Fruit fly (Drosophila melanogaster) whole organism, embryonic: ENCODE measurements around the gene CG43339.
A peak's percentile ranks its signal among the peaks of the same experiment; 100 is the strongest.

Source experiments
- Awh ChIP-seq: fragments of 200-800 bp; sonication (Bioruptor generic); IDR thresholded peaks from 2 replicates; pipeline ENCODE4, ENCODE4 v1.3.6; 2022; ENCODE audit warnings: missing biosample characterization, missing genetic modification characterization
- Bdp1 ChIP-seq: fragments of 200-800 bp; sonication (Bioruptor generic); optimal IDR thresholded peaks from 3 replicates; lab custom pipeline; 2016; ENCODE audit warnings: missing biosample characterization, missing genetic modification characterization
- BtbVII ChIP-seq: fragments of 200-800 bp; sonication (Bioruptor generic); optimal IDR thresholded peaks from 3 replicates; lab custom pipeline; 2017; ENCODE audit warnings: missing biosample characterization, mild to moderate bottlenecking, missing genetic modification characterization
- CG11093 ChIP-seq: fragments of 200-800 bp; sonication (Bioruptor generic); IDR thresholded peaks from 3 replicates; pipeline ENCODE4 v1.3.6; 2022; ENCODE audit warnings: missing biosample characterization, missing genetic modification characterization
- CG11456 ChIP-seq: fragments of 200-800 bp; sonication (Bioruptor generic); IDR thresholded peaks from 3 replicates; pipeline ENCODE4 v1.3.6; 2022; ENCODE audit warnings: missing biosample characterization, missing genetic modification characterization
- CG15269 ChIP-seq: fragments of 200-800 bp; sonication (Bioruptor generic); optimal IDR thresholded peaks from 2 replicates; lab custom pipeline; 2018; ENCODE audit warnings: missing biosample characterization, mild to moderate bottlenecking, missing genetic modification characterization, moderate library complexity
- CG1603 ChIP-seq: fragments of 200-800 bp; sonication (Bioruptor generic); optimal IDR thresholded peaks from 2 replicates; lab custom pipeline; 2019; ENCODE audit warnings: missing biosample characterization, mild to moderate bottlenecking, missing genetic modification characterization, moderate library complexity
- CG16813 ChIP-seq: fragments of 200-800 bp; sonication (Bioruptor generic); IDR thresholded peaks from 3 replicates; pipeline ENCODE4 v1.3.6; 2022; ENCODE audit warnings: missing biosample characterization, missing genetic modification characterization; ENCODE audit not compliant: partially characterized antibody
- CG16815 ChIP-seq: fragments of 200-800 bp; sonication (Bioruptor generic); optimal IDR thresholded peaks from 3 replicates; lab custom pipeline; 2017; ENCODE audit warnings: missing biosample characterization, mild to moderate bottlenecking, missing genetic modification characterization
- CG17186 ChIP-seq: fragments of 200-800 bp; sonication (Bioruptor generic); optimal IDR thresholded peaks from 3 replicates; lab custom pipeline; 2017; ENCODE audit warnings: missing biosample characterization, missing genetic modification reagents, missing genetic modification characterization
- CG17385 ChIP-seq: fragments of 200-800 bp; sonication (Bioruptor generic); optimal IDR thresholded peaks from 3 replicates; lab custom pipeline; 2018; ENCODE audit warnings: missing biosample characterization, mild to moderate bottlenecking, missing genetic modification characterization
- CG1792 ChIP-seq: fragments of 200-800 bp; sonication (Bioruptor generic); optimal IDR thresholded peaks from 2 replicates; lab custom pipeline; 2016; ENCODE audit warnings: missing biosample characterization, missing genetic modification characterization
- CG18011 ChIP-seq: fragments of 200-800 bp; sonication (Bioruptor generic); optimal IDR thresholded peaks from 2 replicates; lab custom pipeline; 2017; ENCODE audit warnings: missing biosample characterization, missing genetic modification characterization, mild to moderate bottlenecking, moderate library complexity, missing genotype
- CG18476 ChIP-seq: fragments of 200-800 bp; sonication (Bioruptor generic); optimal IDR thresholded peaks from 2 replicates; lab custom pipeline; 2016; ENCODE audit warnings: missing biosample characterization, mild to moderate bottlenecking, missing genetic modification characterization
- CG18619 ChIP-seq: fragments of 200-800 bp; sonication (Bioruptor generic); optimal IDR thresholded peaks from 3 replicates; lab custom pipeline; 2017; ENCODE audit warnings: missing biosample characterization, mild to moderate bottlenecking, missing genetic modification characterization
- CG2875 ChIP-seq: fragments of 200-800 bp; sonication (Bioruptor generic); optimal IDR thresholded peaks from 2 replicates; lab custom pipeline; 2017; ENCODE audit warnings: missing biosample characterization, mild to moderate bottlenecking, missing genetic modification characterization, missing genetic modification reagents
- CG3407 ChIP-seq: fragments of 200-800 bp; sonication (Bioruptor generic); optimal IDR thresholded peaks from 2 replicates; lab custom pipeline; 2018; ENCODE audit warnings: missing biosample characterization, mild to moderate bottlenecking, missing genetic modification characterization
- CG3838 ChIP-seq: fragments of 200-800 bp; sonication (Bioruptor generic); optimal IDR thresholded peaks from 3 replicates; lab custom pipeline; 2016; ENCODE audit warnings: missing biosample characterization, missing genetic modification characterization
- CG43689 ChIP-seq: fragments of 200-800 bp; sonication (Bioruptor generic); IDR thresholded peaks from 2 replicates; pipeline ENCODE4 v1.3.6; 2022; ENCODE audit warnings: missing biosample characterization, missing genetic modification characterization
- CG4404 ChIP-seq: fragments of 200-800 bp; sonication (Bioruptor generic); IDR thresholded peaks from 2 replicates; pipeline ENCODE4 v1.3.6; 2022; ENCODE audit warnings: missing biosample characterization, missing genetic modification characterization
- CG4730 ChIP-seq: fragments of 200-800 bp; sonication (Bioruptor generic); IDR thresholded peaks from 2 replicates; pipeline ENCODE4 v1.3.6; 2022; ENCODE audit warnings: missing biosample characterization, missing genetic modification characterization
- CG4820 ChIP-seq: fragments of 200-800 bp; sonication (Bioruptor generic); optimal IDR thresholded peaks from 3 replicates; lab custom pipeline; 2016; ENCODE audit warnings: missing biosample characterization, missing genetic modification characterization
- CG5245 ChIP-seq: fragments of 200-800 bp; sonication (Bioruptor generic); optimal IDR thresholded peaks from 3 replicates; lab custom pipeline; 2016; ENCODE audit warnings: missing biosample characterization, missing genetic modification characterization
- CG8290 ChIP-seq, 3 experiments: fragments of 200-800 bp; sonication (Bioruptor generic); optimal IDR thresholded peaks; 2 replicates each; lab custom pipeline; 2016 to 2019; ENCODE audit warnings: missing biosample characterization in 3 of 3, missing genetic modification characterization in 3 of 3, mild to moderate bottlenecking in 2 of 3, moderate library complexity in 1 of 3
- CG8388 ChIP-seq: fragments of 200-800 bp; sonication (Bioruptor generic); optimal IDR thresholded peaks from 2 replicates; lab custom pipeline; 2019; ENCODE audit warnings: missing biosample characterization, mild to moderate bottlenecking, missing genetic modification characterization, moderate library complexity
- CG9215 ChIP-seq: fragments of 200-800 bp; sonication (Bioruptor generic); IDR thresholded peaks from 2 replicates; pipeline ENCODE4 v1.3.6; 2022; ENCODE audit warnings: missing biosample characterization, missing genetic modification characterization
- CrebB ChIP-seq: fragments of 200-800 bp; sonication (Bioruptor generic); optimal IDR thresholded peaks from 3 replicates; lab custom pipeline; 2018; ENCODE audit warnings: missing biosample characterization, mild to moderate bottlenecking, missing genetic modification characterization
- Dek ChIP-seq: fragments of 200-800 bp; sonication (Bioruptor generic); optimal IDR thresholded peaks from 3 replicates; lab custom pipeline; 2019; ENCODE audit warnings: missing biosample characterization, mild to moderate bottlenecking, missing genetic modification characterization, moderate library complexity
- ERR ChIP-seq: fragments of 200-800 bp; sonication (Bioruptor generic); optimal IDR thresholded peaks from 2 replicates; lab custom pipeline; 2016; ENCODE audit warnings: missing biosample characterization, missing genetic modification characterization
- Eip74EF ChIP-seq, 2 experiments: fragments of 200-800 bp in 1 of 2; fragments of >200 bp in 1 of 2; sonication (Bioruptor generic) in 1 of 2; optimal IDR thresholded peaks; 2 replicates each; lab custom pipeline; 2017 to 2019; ENCODE audit warnings: missing biosample characterization in 2 of 2, missing genetic modification characterization in 2 of 2, mild to moderate bottlenecking in 1 of 2, moderate library complexity in 1 of 2
- MBD-R2 ChIP-seq: fragments of 200-800 bp; sonication (Bioruptor generic); IDR thresholded peaks from 2 replicates; pipeline ENCODE4 v1.3.6; 2022; ENCODE audit warnings: missing biosample characterization, missing genetic modification characterization
- Mrtf ChIP-seq: fragments of 200-800 bp; sonication (Bioruptor generic); IDR thresholded peaks from 3 replicates; pipeline ENCODE4 v1.3.6; 2022; ENCODE audit warnings: missing biosample characterization, missing genetic modification characterization
- Nf-YB ChIP-seq: fragments of 200-800 bp; sonication (Bioruptor generic); optimal IDR thresholded peaks from 3 replicates; lab custom pipeline; 2019; ENCODE audit warnings: missing biosample characterization, mild to moderate bottlenecking, missing genetic modification characterization, moderate library complexity
- ab ChIP-seq: fragments of 200-800 bp; sonication (Bioruptor generic); optimal IDR thresholded peaks from 2 replicates; lab custom pipeline; 2016; ENCODE audit warnings: missing biosample characterization, missing genetic modification characterization
- ara ChIP-seq: fragments of 200-800 bp; sonication (Bioruptor generic); IDR thresholded peaks from 2 replicates; pipeline ENCODE4 v1.3.6; 2022; ENCODE audit warnings: missing biosample characterization, missing genetic modification characterization
- bowl ChIP-seq: fragments of 200-800 bp; sonication (Bioruptor generic); IDR thresholded peaks from 2 replicates; pipeline ENCODE4 v1.3.6; 2022; ENCODE audit warnings: missing biosample characterization, missing genetic modification characterization
- cad ChIP-seq: fragments of >200 bp; optimal IDR thresholded peaks from 2 replicates; lab custom pipeline; 2017; ENCODE audit warnings: missing biosample characterization, missing genetic modification characterization
- chif ChIP-seq, 2 experiments: fragments of 200-800 bp; sonication (Bioruptor generic); optimal IDR thresholded peaks; 3 replicates each; lab custom pipeline; 2016; ENCODE audit warnings: missing biosample characterization in 2 of 2, missing genetic modification characterization in 2 of 2
- dimm ChIP-seq: fragments of 200-800 bp; sonication (Bioruptor generic); IDR thresholded peaks from 2 replicates; pipeline ENCODE4 v1.3.6; 2022; ENCODE audit warnings: missing biosample characterization, missing genetic modification characterization
- dmrt11E ChIP-seq: fragments of 200-800 bp; sonication (Bioruptor generic); optimal IDR thresholded peaks from 3 replicates; lab custom pipeline; 2018; ENCODE audit warnings: missing biosample characterization, mild to moderate bottlenecking, missing genetic modification characterization, moderate library complexity
- emc ChIP-seq: fragments of 200-800 bp; sonication (Bioruptor generic); optimal IDR thresholded peaks from 2 replicates; lab custom pipeline; 2016; ENCODE audit warnings: missing biosample characterization, missing genetic modification characterization
- ems ChIP-seq: fragments of 200-800 bp; sonication (Bioruptor generic); optimal IDR thresholded peaks from 3 replicates; lab custom pipeline; 2016; ENCODE audit warnings: missing biosample characterization, missing genetic modification characterization
- esg ChIP-seq: fragments of 200-800 bp; sonication (Bioruptor generic); conservative IDR thresholded peaks from 2 replicates; pipeline ENCODE4 v1.3.6; 2022; ENCODE audit warnings: missing biosample characterization, missing genetic modification characterization
- her ChIP-seq: fragments of 200-800 bp; sonication (Bioruptor generic); optimal IDR thresholded peaks from 2 replicates; lab custom pipeline; 2016; ENCODE audit warnings: missing biosample characterization, missing genetic modification characterization
- lilli ChIP-seq: fragments of 200-800 bp; sonication (Bioruptor generic); optimal IDR thresholded peaks from 3 replicates; lab custom pipeline; 2016; ENCODE audit warnings: missing biosample characterization, missing genetic modification characterization
- nmo ChIP-seq: fragments of 200-800 bp; sonication (Bioruptor generic); optimal IDR thresholded peaks from 2 replicates; lab custom pipeline; 2018; ENCODE audit warnings: missing biosample characterization, mild to moderate bottlenecking, missing genetic modification characterization, moderate library complexity
- otp ChIP-seq: fragments of 200-800 bp; sonication (Bioruptor generic); IDR thresholded peaks from 3 replicates; pipeline ENCODE4, ENCODE4 v1.3.6; 2022; ENCODE audit warnings: missing biosample characterization, missing genetic modification characterization
- sqz ChIP-seq: fragments of 200-800 bp; sonication (Bioruptor generic); optimal IDR thresholded peaks from 3 replicates; lab custom pipeline; 2018; ENCODE audit warnings: missing biosample characterization, mild to moderate bottlenecking, missing genetic modification characterization
- tna ChIP-seq: fragments of 200-800 bp; sonication (Bioruptor generic); IDR thresholded peaks from 2 replicates; pipeline ENCODE4 v1.3.6; 2022; ENCODE audit warnings: missing biosample characterization, missing genetic modification characterization; ENCODE audit not compliant: partially characterized antibody
- trh ChIP-seq: fragments of 200-800 bp; sonication (Bioruptor generic); optimal IDR thresholded peaks from 2 replicates; lab custom pipeline; 2016; ENCODE audit warnings: missing biosample characterization, missing genetic modification characterization
- tx ChIP-seq: fragments of 200-800 bp; sonication (Bioruptor generic); optimal IDR thresholded peaks from 2 replicates; lab custom pipeline; 2016; ENCODE audit warnings: missing biosample characterization, missing genetic modification characterization

CG43339 gene

DNA sequence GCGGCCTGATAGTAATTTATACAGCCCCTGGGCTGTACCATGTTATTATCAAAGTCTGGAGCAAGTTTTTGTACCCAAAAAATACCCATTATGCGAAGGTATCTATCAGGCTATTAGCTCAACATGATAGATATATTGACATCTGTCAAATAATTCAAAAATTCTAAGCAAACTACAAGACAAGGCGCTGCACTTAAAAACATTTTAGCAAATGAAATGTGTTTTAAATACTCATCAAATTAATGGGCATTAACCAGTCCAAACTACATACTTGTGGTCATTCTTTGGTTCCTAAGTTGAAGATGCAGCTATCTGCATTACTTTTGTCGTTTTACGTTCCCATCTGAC is 19.8 kb downstream of the CG43339 start (continued):
- TF ChIP-seq CG18619 (GFP tag; lab: Kevin White, UChicago): peak; percentile 38
- peak; percentile 22 for TF ChIP-seq ERR (GFP tag; lab: Kevin White, UChicago)
- TF ChIP-seq bowl (GFP tag; lab: Robert Waterston, UW): no peak
- TF ChIP-seq CG1603: peak; percentile 77
- peak; percentile 85 for TF ChIP-seq CG4820 (GFP tag; lab: Kevin White, UChicago)
- peak; percentile 34 for TF ChIP-seq trh (GFP tag; lab: Kevin White, UChicago)
- TF ChIP-seq CG5245 (GFP tag; lab: Kevin White, UChicago): peak; percentile 86
- TF ChIP-seq CG16813 (GFP tag; lab: Robert Waterston, UW): no peak
- TF ChIP-seq CG9215 (GFP tag; lab: Robert Waterston, UW): no peak; the same call in 1 of the 2 replicates
- TF ChIP-seq ara (GFP tag; lab: Robert Waterston, UW): peak; percentile 91
- peak; percentile 28 for TF ChIP-seq CG17385 (GFP tag; lab: Kevin White, UChicago)
- TF ChIP-seq Dek (tag; lab: Kevin White, UChicago): no peak
- peak; percentile 3 for TF ChIP-seq Nf-YB (GFP tag; lab: Kevin White, UChicago)
- no peak for TF ChIP-seq CG18011 (GFP tag; lab: Kevin White, UChicago)
- TF ChIP-seq CG3407 (GFP tag; lab: Kevin White, UChicago): peak; percentile 41
- TF ChIP-seq nmo (GFP tag; lab: Kevin White, UChicago): peak; percentile 90
- no peak for TF ChIP-seq CrebB (tag; lab: Kevin White, UChicago)
- no peak for TF ChIP-seq ab (GFP tag; lab: Kevin White, UChicago)
- peak; percentile 45; the same call in 1 of the 3 replicates for TF ChIP-seq Mrtf (GFP tag; lab: Robert Waterston, UW)
- no peak for TF ChIP-seq CG16815 (GFP tag; lab: Kevin White, UChicago)
- peak; percentile 88 for TF ChIP-seq CG8388 (GFP tag; lab: Kevin White, UChicago)
- peak; percentile 20 for TF ChIP-seq CG17186 (GFP tag; lab: Kevin White, UChicago)
- TF ChIP-seq Eip74EF (GFP tag; optimal IDR thresholded peaks at IDR 0.05; lab: Kevin White, UChicago): peak in 1 of 2 experiments; percentile 70
- no peak for TF ChIP-seq tna (GFP tag; lab: Robert Waterston, UW)
- no peak for TF ChIP-seq CG3838 (GFP tag; lab: Kevin White, UChicago)
- peak; percentile 51 for TF ChIP-seq CG1792 (GFP tag; lab: Kevin White, UChicago)
- no peak for TF ChIP-seq MBD-R2 (GFP tag; lab: Robert Waterston, UW)
- TF ChIP-seq her (GFP tag; lab: Kevin White, UChicago): peak; percentile 39
- TF ChIP-seq Awh (GFP tag; lab: Robert Waterston, UW): peak; percentile 76
- TF ChIP-seq dimm: peak; percentile 27; the same call in 1 of the 2 replicates
- TF ChIP-seq otp (GFP tag; lab: Robert Waterston, UW): peak; percentile 75; the same call in 2 of the 3 replicates
- peak; percentile 70 for TF ChIP-seq dmrt11E
- TF ChIP-seq tx (GFP tag; lab: Kevin White, UChicago): no peak
- TF ChIP-seq CG2875 (GFP tag; lab: Kevin White, UChicago): peak; percentile 69
- peak; percentile 42 to 80 for TF ChIP-seq chif (GFP tag; optimal IDR thresholded peaks at IDR 0.05; lab: Kevin White, UChicago)
- peak; percentile 70 for TF ChIP-seq CG4730 (GFP tag; lab: Robert Waterston, UW)
- TF ChIP-seq CG4404: peak; percentile 72
- peak; percentile 58 for TF ChIP-seq CG18476 (GFP tag; lab: Kevin White, UChicago)
- peak; percentile 52 for TF ChIP-seq sqz (GFP tag; lab: Kevin White, UChicago)
- TF ChIP-seq cad (GFP tag; lab: Kevin White, UChicago): no peak
- TF ChIP-seq Bdp1 (GFP tag; lab: Kevin White, UChicago): no peak
- peak; percentile 4 for TF ChIP-seq CG8290 (GFP tag; optimal IDR thresholded peaks at IDR 0.05; lab: Kevin White, UChicago)
- TF ChIP-seq CG8290 (tag; optimal IDR thresholded peaks at IDR 0.05; lab: Kevin White, UChicago): peak in 1 of 2 experiments; percentile 52
- peak; percentile 71; the same call in 2 of the 3 replicates for TF ChIP-seq CG11456 (GFP tag; lab: Robert Waterston, UW)
- peak; percentile 62 for TF ChIP-seq CG15269
- no peak for TF ChIP-seq emc (GFP tag; lab: Kevin White, UChicago)
- peak; percentile 9 for TF ChIP-seq BtbVII (GFP tag; lab: Kevin White, UChicago)
- TF ChIP-seq esg (GFP tag; lab: Robert Waterston, UW): peak; percentile 64
- TF ChIP-seq CG11093 (GFP tag; lab: Robert Waterston, UW): peak; percentile 71
- TF ChIP-seq ems (GFP tag; lab: Kevin White, UChicago): peak; percentile 47
- peak; percentile 47 for TF ChIP-seq lilli (GFP tag; lab: Kevin White, UChicago)
- no peak for TF ChIP-seq CG43689
